Fruit fly (Drosophila melanogaster): Measurements from ENCODE around the gene Apl.

The Apl gene

DNA sequence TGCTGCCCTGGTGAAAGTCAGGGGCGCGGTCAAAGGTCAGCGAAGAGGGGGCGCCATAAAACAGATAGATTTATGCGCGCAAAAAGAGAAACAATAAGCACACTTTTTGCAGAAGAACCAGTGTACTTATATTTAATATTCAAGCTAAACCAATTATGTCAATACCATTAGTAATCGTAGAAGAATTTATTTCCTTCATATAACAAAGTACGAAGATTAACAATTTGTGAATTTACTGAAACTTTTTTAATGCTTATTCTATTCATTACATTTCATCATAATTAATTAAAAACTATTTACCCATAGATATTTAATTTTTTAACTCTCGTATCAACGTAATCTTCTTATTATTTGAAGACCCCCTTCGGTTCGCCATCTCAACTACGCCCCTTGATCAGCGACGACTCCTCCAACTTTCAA, 47.1 kb downstream of the Apl start (continued):
- TF ChIP-seq ttk (GFP tag; IDR thresholded peaks at IDR 0.05) (no peak), Atf3 (GFP tag; optimal IDR thresholded peaks at IDR 0.05) (no peak), Lpt (GFP tag; optimal IDR thresholded peaks at IDR 0.05) (no peak), Lhr (GFP tag; optimal IDR thresholded peaks at IDR 0.05) (peak; percentile 31), Rx (GFP tag; IDR thresholded peaks at IDR 0.05) (peak; percentile 38), kah (GFP tag; optimal IDR thresholded peaks at IDR 0.05) (peak; percentile 9), ab (GFP tag; optimal IDR thresholded peaks at IDR 0.05) (no peak), GATAe (GFP tag; conservative IDR thresholded peaks at IDR 0.05) (no peak), CG2120 (GFP tag; optimal IDR thresholded peaks at IDR 0.05) (no peak), Elba2 (GFP tag; optimal IDR thresholded peaks at IDR 0.05) (no peak), trem (tag; optimal IDR thresholded peaks at IDR 0.05) (peak; percentile 27), Awh (GFP tag; IDR thresholded peaks at IDR 0.05) (no peak), grau (tag; optimal IDR thresholded peaks at IDR 0.05) (peak; percentile 65), Abd-B (GFP tag; optimal IDR thresholded peaks at IDR 0.05) (peak; percentile 54), fd102C (GFP tag; optimal IDR thresholded peaks at IDR 0.05) (no peak), cg (GFP tag; optimal IDR thresholded peaks at IDR 0.05) (no peak), CG8478 (optimal IDR thresholded peaks at IDR 0.05) (no peak), odd (GFP tag; optimal IDR thresholded peaks at IDR 0.05) (peak; percentile 53), hbn (GFP tag; IDR thresholded peaks at IDR 0.05; ENCODE audit: partially characterized antibody) (no peak), dpn (GFP tag; optimal IDR thresholded peaks at IDR 0.05) (peak in 1 of 2 experiments; percentile 42), phol (tag; optimal IDR thresholded peaks at IDR 0.05) (peak; percentile 86), fd3F (GFP tag; optimal IDR thresholded peaks at IDR 0.05) (no peak), da (GFP tag; optimal IDR thresholded peaks at IDR 0.05) (no peak), esg (GFP tag; conservative IDR thresholded peaks at IDR 0.05) (0 out of 2 replicates have a peak, but pooled peaks have one; percentile 28), kni (GFP tag; optimal IDR thresholded peaks at IDR 0.05) (peak; percentile 11), exex (tag; optimal IDR thresholded peaks at IDR 0.05) (no peak), CG8359 (GFP tag; optimal IDR thresholded peaks at IDR 0.05; ENCODE audit: borderline replicate concordance) (peak; percentile 31), HLH4C (GFP tag; IDR thresholded peaks at IDR 0.05; ENCODE audit: partially characterized antibody) (no peak), CG4617 (GFP tag; optimal IDR thresholded peaks at IDR 0.05; ENCODE audit: borderline replicate concordance) (no peak), rib (GFP tag; IDR thresholded peaks at IDR 0.05) (no peak), Chrac-16 (GFP tag; optimal IDR thresholded peaks at IDR 0.05) (peak; percentile 42), CG10321 (GFP tag; IDR thresholded peaks at IDR 0.05) (no peak), mam (GFP tag; optimal IDR thresholded peaks at IDR 0.05) (no peak), CkIIα-i1 (GFP tag; IDR thresholded peaks at IDR 0.05) (no peak), CG9609 (GFP tag; optimal IDR thresholded peaks at IDR 0.05) (no peak), CG12769 (tag; optimal IDR thresholded peaks at IDR 0.05) (no peak), Trl (optimal IDR thresholded peaks at IDR 0.05) (no peak), Trl (GFP tag; optimal IDR thresholded peaks at IDR 0.05) (peak; percentile 19), row (GFP tag; IDR thresholded peaks at IDR 0.05) (0 out of 3 replicates have a peak, but pooled peaks have one; percentile 27), hkb (optimal IDR thresholded peaks at IDR 0.05) (no peak), hkb (GFP tag; IDR thresholded peaks at IDR 0.05) (peak; percentile 28; the same call in 1 of the 2 replicates), Fer2 (tag; optimal IDR thresholded peaks at IDR 0.05) (no peak), ac (GFP tag; optimal IDR thresholded peaks at IDR 0.05) (no peak), CG14710 (tag; optimal IDR thresholded peaks at IDR 0.05) (peak; percentile 73), CG1832 (GFP tag; optimal IDR thresholded peaks at IDR 0.05) (no peak), CG2678 (tag; optimal IDR thresholded peaks at IDR 0.05) (peak; percentile 78), Usf (GFP tag; optimal IDR thresholded peaks at IDR 0.05) (peak; percentile 23), CG14667 (GFP tag; IDR thresholded peaks at IDR 0.05) (0 out of 2 replicates have a peak, but pooled peaks have one; percentile 40), CG14860 (GFP tag; IDR thresholded peaks at IDR 0.05; ENCODE audit: partially characterized antibody) (no peak), CG1647 (GFP tag; optimal IDR thresholded peaks at IDR 0.05) (no peak), Fer1 (GFP tag; optimal IDR thresholded peaks at IDR 0.05) (no peak), Hand (GFP tag; optimal IDR thresholded peaks at IDR 0.05) (no peak)

Measured in whole organism, embryonic.